Worm (Caenorhabditis elegans) whole organism, young adult: ENCODE data around the gene K07E8.6.

Experiments used
- aptf-3 ChIP-seq: fragments of 200-800 bp; sonication (Bioruptor generic); IDR thresholded peaks from 2 replicates; pipeline ENCODE4 v1.3.6; 2022; ENCODE audit warnings: missing genetic modification characterization, missing compliant biosample characterization
- fkh-3 ChIP-seq: sonication (generic microtip); optimal IDR thresholded peaks from 2 replicates; lab custom pipeline; 2016; ENCODE audit warnings: mild to moderate bottlenecking, missing genetic modification characterization, missing compliant biosample characterization
- him-1 ChIP-seq: sonication (generic microtip); optimal IDR thresholded peaks from 2 replicates; lab custom pipeline; 2016; ENCODE audit warnings: missing genotype, missing genetic modification reagents, missing genetic modification characterization, missing compliant biosample characterization
- madf-6 ChIP-seq: fragments of 200-800 bp; sonication (Bioruptor generic); IDR thresholded peaks from 2 replicates; pipeline ENCODE4 v1.3.6; 2022; ENCODE audit warnings: missing genetic modification reagents, missing genetic modification characterization, missing compliant biosample characterization
- snpc-4 ChIP-seq, 5 experiments: fragments of 150-350 bp in 1 of 5; sonication (generic microtip) in 4 of 5; optimal IDR thresholded peaks; 2 replicates each; lab custom pipeline; 2014 to 2018; ENCODE audit warnings: missing genetic modification characterization in 5 of 5, missing biosample characterization in 3 of 5, antibody characterized with exemption in 2 of 5, mild to moderate bottlenecking in 2 of 5, missing compliant biosample characterization in 2 of 5, missing genotype in 2 of 5, moderate library complexity in 2 of 5, missing genetic modification reagents in 1 of 5
- sptf-2 ChIP-seq: fragments of 200-800 bp; sonication (Bioruptor generic); optimal IDR thresholded peaks from 2 replicates; lab custom pipeline; 2018; ENCODE audit warnings: mild to moderate bottlenecking, missing genetic modification characterization, missing compliant biosample characterization
- unc-62 ChIP-seq: fragments of 150-350 bp; optimal IDR thresholded peaks from 2 replicates; lab custom pipeline; 2014; ENCODE audit warnings: missing biosample characterization, missing genetic modification reagents, missing genetic modification characterization
- ztf-3 ChIP-seq: fragments of 200-800 bp; sonication (Bioruptor generic); optimal IDR thresholded peaks from 2 replicates; lab custom pipeline; 2018; ENCODE audit warnings: mild to moderate bottlenecking, missing genetic modification characterization, missing compliant biosample characterization

ce11 chrII:605267-605666 is 34.1 kb downstream of the K07E8.6 start, which contains the start of gene W04H10.2:
- TF ChIP-seq ztf-3 (GFP tag; lab: Kevin White, UChicago) (no peak), snpc-4 (GFP tag; optimal IDR thresholded peaks at IDR 0.05; lab: Kevin White, UChicago) (no peak), snpc-4 (tag; optimal IDR thresholded peaks at IDR 0.05; lab: Kevin White, UChicago) (no peak), sptf-2 (GFP tag; lab: Kevin White, UChicago) (no peak), fkh-3 (no peak), madf-6 (GFP tag; lab: Robert Waterston, UW) (no peak), aptf-3 (GFP tag; lab: Robert Waterston, UW) (no peak), unc-62 (GFP tag; lab: Kevin White, UChicago) (no peak), him-1 (tag; lab: Kevin White, UChicago) (no peak)
